Fruit fly (Drosophila melanogaster): Measurements from ENCODE around the gene mRpL32.

DNA sequence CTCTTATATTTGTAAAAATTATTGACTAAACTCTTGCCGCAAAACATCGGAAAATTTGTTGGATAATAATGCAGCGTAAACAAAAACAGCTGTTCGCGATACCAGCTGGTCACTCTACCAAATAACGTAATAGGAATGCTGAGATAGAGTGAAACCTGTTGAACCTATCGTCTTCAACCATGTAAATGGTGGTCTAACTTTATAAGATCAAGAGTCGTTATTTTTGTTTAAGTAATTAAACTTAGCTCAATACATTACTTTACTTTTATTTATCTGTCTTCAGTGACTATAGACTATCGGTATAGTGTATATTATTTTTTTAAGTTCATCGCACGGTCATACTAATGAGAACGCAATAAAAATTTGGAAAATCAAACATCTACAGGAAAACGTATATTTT lies 2.1 kb downstream of the mRpL32 start, which contains the start of the genes CG1750 and spn-F:
- TF ChIP-seq ttk (optimal IDR thresholded peaks at IDR 0.05) (no peak), insv (optimal IDR thresholded peaks at IDR 0.05) (no peak), Myc (optimal IDR thresholded peaks at IDR 0.05) (no peak)
